Worm (Caenorhabditis elegans): ENCODE measurements around the gene set-22.

set-22 gene

ce11 chrV:10436612-10437011 lies at the start of gene set-22:
set-22 (plus strand) TSS chrV:10436912.
- no peak for TF ChIP-seq mbf-1 (tag; optimal IDR thresholded peaks at IDR 0.05)
- TF ChIP-seq C34F6.9 (tag; optimal IDR thresholded peaks at IDR 0.05), result no peak

- TF ChIP-seq ceh-16 (tag; optimal IDR thresholded peaks at IDR 0.05) (no peak), mbf-1 (tag; optimal IDR thresholded peaks at IDR 0.05) (no peak)
Measured at ce11 chrV:10387412-10387811, 49.3 kb upstream of the set-22 start.

- TF ChIP-seq nhr-21 (tag; optimal IDR thresholded peaks at IDR 0.05) (peak; percentile 13), fos-1 (tag; optimal IDR thresholded peaks at IDR 0.05) (peak; percentile 8), ceh-16 (tag; optimal IDR thresholded peaks at IDR 0.05) (no peak)
Measured at ce11 chrV:10388318-10388717, 48.4 kb upstream of the set-22 start, which contains the start of gene AC3.5. AC3.5 (plus strand) TSS chrV:10388527.

- TF ChIP-seq R02D3.7 (tag; optimal IDR thresholded peaks at IDR 0.05), result no peak
- TF ChIP-seq Y55F3AM.14 (GFP tag; optimal IDR thresholded peaks at IDR 0.05), result peak; percentile 74
Measured at ce11 chrV:10393708-10394107, 43.0 kb upstream of the set-22 start.

- TF ChIP-seq sma-9 (GFP tag; optimal IDR thresholded peaks at IDR 0.05) (no peak), sma-9 (tag; optimal IDR thresholded peaks at IDR 0.05) (no peak), fos-1 (tag; optimal IDR thresholded peaks at IDR 0.05) (peak; percentile 25)
Measured at ce11 chrV:10395173-10395766, 41.4 kb upstream of the set-22 start, which contains the start of the genes col-151 and ugt-1. col-151 (minus strand) TSS chrV:10395223. ugt-1 (plus strand) TSS chrV:10395663.

- TF ChIP-seq fos-1 (tag; optimal IDR thresholded peaks at IDR 0.05), result peak; percentile 41
- no peak for TF ChIP-seq nhr-23 (tag; optimal IDR thresholded peaks at IDR 0.05)
- peak; percentile 14 for TF ChIP-seq crh-2 (tag; optimal IDR thresholded peaks at IDR 0.05)
- TF ChIP-seq F13H6.1 (tag; optimal IDR thresholded peaks at IDR 0.05), result no peak
- peak; percentile 53 for TF ChIP-seq sma-9 (GFP tag; optimal IDR thresholded peaks at IDR 0.05)
- TF ChIP-seq sma-9 (tag; optimal IDR thresholded peaks at IDR 0.05), result no peak
- no peak for TF ChIP-seq zag-1 (tag; optimal IDR thresholded peaks at IDR 0.05)
- no peak for TF ChIP-seq ztf-1 (GFP tag; conservative IDR thresholded peaks at IDR 0.05)
- TF ChIP-seq nhr-129 (tag; optimal IDR thresholded peaks at IDR 0.05), result peak; percentile 29
Measured at ce11 chrV:10398431-10398830, 38.3 kb upstream of the set-22 start, which contains the start of gene ugt-2. ugt-2 (plus strand) TSS chrV:10398801.

ce11 chrV:10399290-10399689 lies 37.4 kb upstream of the set-22 start:
- TF ChIP-seq C34F6.9 (tag; optimal IDR thresholded peaks at IDR 0.05) (no peak), aly-2 (tag; optimal IDR thresholded peaks at IDR 0.05) (no peak), unc-62 (GFP tag; optimal IDR thresholded peaks at IDR 0.05) (no peak), ama-1 (optimal IDR thresholded peaks at IDR 0.05) (no peak), ceh-82 (tag; optimal IDR thresholded peaks at IDR 0.05) (no peak), nhr-237 (tag; optimal IDR thresholded peaks at IDR 0.05) (no peak), crh-2 (tag; optimal IDR thresholded peaks at IDR 0.05) (peak; percentile 37), nhr-129 (tag; optimal IDR thresholded peaks at IDR 0.05) (peak; percentile 80), fos-1 (tag; optimal IDR thresholded peaks at IDR 0.05) (peak; percentile 93), gmeb-1 (tag; optimal IDR thresholded peaks at IDR 0.05) (peak; percentile 24), sma-9 (GFP tag; optimal IDR thresholded peaks at IDR 0.05) (peak; percentile 76), sma-9 (tag; optimal IDR thresholded peaks at IDR 0.05) (no peak), mdl-1 (tag; optimal IDR thresholded peaks at IDR 0.05) (no peak), lin-39 (tag; optimal IDR thresholded peaks at IDR 0.05) (no peak)

- TF ChIP-seq nhr-6 (tag; optimal IDR thresholded peaks at IDR 0.05) (no peak), lin-13 (GFP tag; optimal IDR thresholded peaks at IDR 0.05) (no peak), aly-2 (tag; optimal IDR thresholded peaks at IDR 0.05) (no peak), nhr-11 (tag; optimal IDR thresholded peaks at IDR 0.05) (no peak), peb-1 (tag; optimal IDR thresholded peaks at IDR 0.05) (no peak), ztf-11 (tag; optimal IDR thresholded peaks at IDR 0.05) (no peak), elt-3 (tag; optimal IDR thresholded peaks at IDR 0.05) (no peak), elt-1 (tag; optimal IDR thresholded peaks at IDR 0.05) (no peak), snpc-4 (tag; optimal IDR thresholded peaks at IDR 0.05) (no peak), nhr-129 (tag; optimal IDR thresholded peaks at IDR 0.05) (no peak), dmd-4 (tag; optimal IDR thresholded peaks at IDR 0.05) (no peak), unc-62 (GFP tag; optimal IDR thresholded peaks at IDR 0.05) (no peak)
Measured at ce11 chrV:10402804-10403203, 33.9 kb upstream of the set-22 start, which contains the start of gene F15H10.8. F15H10.8 (minus strand) TSS chrV:10402904.

All from whole organism, L2 larva.